Worm (Caenorhabditis elegans): ENCODE data around the gene F59A2.5.

DNA sequence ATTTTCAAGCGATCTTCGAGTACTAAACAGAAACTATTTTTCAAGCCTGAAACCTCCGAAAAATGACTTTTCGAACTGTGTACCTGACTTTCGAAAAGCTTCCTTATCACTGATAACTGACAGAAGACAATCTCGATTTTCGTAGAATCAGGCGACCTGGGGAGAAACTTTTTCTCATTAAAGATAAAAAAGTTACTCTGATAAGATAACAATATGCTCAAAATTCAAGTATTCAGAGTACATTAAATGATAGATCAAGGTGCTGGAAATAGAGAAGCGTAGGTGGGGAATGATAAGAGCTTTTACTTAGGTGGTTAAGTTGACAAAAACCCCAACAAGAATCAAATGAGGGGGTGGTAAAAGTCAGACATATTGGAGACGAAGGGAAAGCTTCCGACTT, 34.6 kb upstream of the F59A2.5 start, which contains the start of gene prk-2:
- TF ChIP-seq K12H6.12 (tag; optimal IDR thresholded peaks at IDR 0.05) (no peak), unc-62 (GFP tag; optimal IDR thresholded peaks at IDR 0.05) (no peak), snpc-4 (GFP tag; optimal IDR thresholded peaks at IDR 0.05) (no peak), snpc-4 (tag; optimal IDR thresholded peaks at IDR 0.05) (no peak), tlf-1 (GFP tag; optimal IDR thresholded peaks at IDR 0.05) (no peak), rcor-1 (GFP tag; IDR thresholded peaks at IDR 0.05) (no peak), rec-8 (tag; optimal IDR thresholded peaks at IDR 0.05) (no peak), nhr-90 (tag; optimal IDR thresholded peaks at IDR 0.05) (no peak), him-1 (tag; optimal IDR thresholded peaks at IDR 0.05) (no peak), B0261.1 (tag; optimal IDR thresholded peaks at IDR 0.05) (no peak)

Measured in whole organism, young adult.